Worm (Caenorhabditis elegans) whole organism, late embryonic: Measurements from ENCODE around the gene F23D12.4.

ENCODE experiments used
- ceh-2 ChIP-seq: sonication (generic microtip); optimal IDR thresholded peaks from 2 replicates; lab custom pipeline; 2016; ENCODE audit warnings: missing genotype, missing genetic modification characterization, missing compliant biosample characterization
- gmeb-2 ChIP-seq: sonication (generic microtip); optimal IDR thresholded peaks from 2 replicates; lab custom pipeline; 2016; ENCODE audit warnings: missing genetic modification characterization, inconsistent platforms, missing compliant biosample characterization
- lin-11 ChIP-seq: fragments of 200-800 bp; sonication (Bioruptor generic); optimal IDR thresholded peaks from 2 replicates; lab custom pipeline; 2018; ENCODE audit warnings: mild to moderate bottlenecking, missing genetic modification characterization, missing compliant biosample characterization
- nhr-11 ChIP-seq: fragments of 150-350 bp; optimal IDR thresholded peaks from 2 replicates; lab custom pipeline; 2014; ENCODE audit warnings: missing biosample characterization, missing genetic modification characterization

- TF ChIP-seq ceh-2, result no peak
- TF ChIP-seq gmeb-2, result no peak
- TF ChIP-seq lin-11 (tag; lab: Kevin White, UChicago), result no peak
- no peak for TF ChIP-seq nhr-11
Observed at ce11 chrX:14415641-14416040, 29.2 kb upstream of the F23D12.4 start, which contains the start of gene F23D12.10.
